Worm (Caenorhabditis elegans): ENCODE measurements around the gene Y54G2A.7.

DNA sequence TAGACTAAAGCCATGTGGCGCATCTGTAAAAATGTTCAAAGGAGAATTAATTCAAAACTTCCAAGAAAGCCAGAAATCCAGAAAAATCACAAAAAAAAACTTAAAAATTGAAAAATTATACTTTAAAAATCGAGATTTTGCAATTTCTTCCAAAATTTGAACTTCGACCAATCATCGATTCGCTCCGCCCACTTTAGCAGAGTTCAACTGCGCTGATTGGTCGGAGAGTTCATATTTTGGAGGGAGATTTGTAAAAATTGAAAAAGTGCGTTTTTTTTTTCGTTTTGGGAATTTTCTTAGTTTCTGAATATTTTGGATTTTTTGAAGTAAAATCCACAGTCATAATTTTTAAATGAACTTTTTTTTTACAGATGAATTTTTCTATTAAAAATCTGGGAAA lies 44.5 kb upstream of the Y54G2A.7 start:
- TF ChIP-seq lin-11 (tag; optimal IDR thresholded peaks at IDR 0.05) (no peak), hlh-15 (tag; optimal IDR thresholded peaks at IDR 0.05) (no peak), fkh-10 (GFP tag; optimal IDR thresholded peaks at IDR 0.05) (no peak), sox-4 (tag; optimal IDR thresholded peaks at IDR 0.05) (no peak), nhr-11 (tag; optimal IDR thresholded peaks at IDR 0.05) (no peak), F13H6.1 (tag; optimal IDR thresholded peaks at IDR 0.05) (no peak), pag-3 (tag; optimal IDR thresholded peaks at IDR 0.05; ENCODE audit: borderline replicate concordance) (no peak), ceh-31 (tag; optimal IDR thresholded peaks at IDR 0.05) (no peak)

Measured in whole organism, late embryonic.